Fruit fly (Drosophila melanogaster): Measurements from ENCODE around the gene TTLL5.
"Not testable (repeated sequence)": the region's sequence is repeated elsewhere in the genome, so short reads cannot be mapped to it uniquely, and the experiment has no call there.

Gene TTLL5

dm6 chr3R:25123262-25123661, 542 bp upstream of the TTLL5 start, which contains the start of gene vig2:
Gene vig2 (plus strand): TSS chr3R:25123373.
- not testable (repeated sequence) for TF ChIP-seq CG8478, psq, pan (optimal IDR thresholded peaks at IDR 0.05)

dm6 chr3R:25112466-25112939, 10.2 kb downstream of the TTLL5 start, which contains the start of gene Nepl16:
Gene Nepl16 (minus strand): TSS chr3R:25112516.
- TF ChIP-seq pan (optimal IDR thresholded peaks at IDR 0.05) (no peak), Dll (optimal IDR thresholded peaks at IDR 0.05) (no peak), usp (GFP tag; optimal IDR thresholded peaks at IDR 0.05) (no peak), CG8478 (optimal IDR thresholded peaks at IDR 0.05) (no peak), psq (optimal IDR thresholded peaks at IDR 0.05) (no peak), EcR (GFP tag; optimal IDR thresholded peaks at IDR 0.05) (no peak)

- no peak for TF ChIP-seq psq (optimal IDR thresholded peaks at IDR 0.05)
- TF ChIP-seq pan (optimal IDR thresholded peaks at IDR 0.05) = no peak
- no peak for TF ChIP-seq usp (GFP tag; optimal IDR thresholded peaks at IDR 0.05)
- TF ChIP-seq EcR (GFP tag; optimal IDR thresholded peaks at IDR 0.05) = no peak
- no peak for TF ChIP-seq Dll (optimal IDR thresholded peaks at IDR 0.05)
- TF ChIP-seq CG8478 (optimal IDR thresholded peaks at IDR 0.05) = no peak
Measured at dm6 chr3R:25108932-25109331, 13.8 kb downstream of the TTLL5 start, which contains the start of gene CG34027. Gene CG34027 (minus strand): TSS chr3R:25109032.

dm6 chr3R:25102253-25102652, 20.5 kb downstream of the TTLL5 start, which contains the start of gene CG45095:
Gene CG45095 (plus strand): TSS chr3R:25102553.
- TF ChIP-seq usp (GFP tag; optimal IDR thresholded peaks at IDR 0.05) (no peak), EcR (GFP tag; optimal IDR thresholded peaks at IDR 0.05) (no peak), psq (optimal IDR thresholded peaks at IDR 0.05) (no peak), CG8478 (optimal IDR thresholded peaks at IDR 0.05) (no peak), Dll (optimal IDR thresholded peaks at IDR 0.05) (no peak), pan (optimal IDR thresholded peaks at IDR 0.05) (no peak)

dm6 chr3R:25097486-25097885, 25.2 kb downstream of the TTLL5 start, which contains the start of the genes CG33095 and CG33096:
Gene CG33095 (plus strand): TSS chr3R:25097672.
Gene CG33096 (plus strand): TSS chr3R:25097672.
- TF ChIP-seq EcR (GFP tag; optimal IDR thresholded peaks at IDR 0.05) (peak in 1 of 2 experiments; percentile 2), Dll (optimal IDR thresholded peaks at IDR 0.05) (no peak)

dm6 chr3R:25094639-25095038, 28.1 kb downstream of the TTLL5 start, which contains the start of gene fd96Cb:
Gene fd96Cb (plus strand): TSS chr3R:25095012.
- TF ChIP-seq EcR (GFP tag; optimal IDR thresholded peaks at IDR 0.05) (no peak), CG8478 (optimal IDR thresholded peaks at IDR 0.05) (peak; percentile 38)

dm6 chr3R:25082348-25082747, 40.4 kb downstream of the TTLL5 start, which contains the start of gene fd96Ca:
Gene fd96Ca (plus strand): TSS chr3R:25082684.
- TF ChIP-seq Dll (optimal IDR thresholded peaks at IDR 0.05) (peak; percentile 82), psq (optimal IDR thresholded peaks at IDR 0.05) (no peak)

dm6 chr3R:25080446-25080845, 42.3 kb downstream of the TTLL5 start:
- TF ChIP-seq CG8478 (optimal IDR thresholded peaks at IDR 0.05) (peak; percentile 54), psq (optimal IDR thresholded peaks at IDR 0.05) (no peak)

dm6 chr3R:25078665-25079064, 44.1 kb downstream of the TTLL5 start:
- TF ChIP-seq Dll (optimal IDR thresholded peaks at IDR 0.05) = no peak

- TF ChIP-seq usp (GFP tag; optimal IDR thresholded peaks at IDR 0.05) = no peak
- no peak for TF ChIP-seq psq (optimal IDR thresholded peaks at IDR 0.05)
- TF ChIP-seq pan (optimal IDR thresholded peaks at IDR 0.05) = no peak
- no peak for TF ChIP-seq CG8478 (optimal IDR thresholded peaks at IDR 0.05)
- TF ChIP-seq EcR (GFP tag; optimal IDR thresholded peaks at IDR 0.05) = no peak
- no peak for TF ChIP-seq Dll (optimal IDR thresholded peaks at IDR 0.05)
Measured at dm6 chr3R:25077280-25077820, 45.4 kb downstream of the TTLL5 start.

- no peak for TF ChIP-seq EcR (GFP tag; optimal IDR thresholded peaks at IDR 0.05)
- TF ChIP-seq pan (optimal IDR thresholded peaks at IDR 0.05) = no peak
- TF ChIP-seq Dll (optimal IDR thresholded peaks at IDR 0.05) = no peak
- TF ChIP-seq CG8478 (optimal IDR thresholded peaks at IDR 0.05) = no peak
- TF ChIP-seq usp (GFP tag; optimal IDR thresholded peaks at IDR 0.05) = no peak
- TF ChIP-seq psq (optimal IDR thresholded peaks at IDR 0.05) = no peak
Measured at dm6 chr3R:25074558-25074964, 48.2 kb downstream of the TTLL5 start, which contains the start of the genes shams and CG11920. Gene shams (minus strand): TSS chr3R:25074607. Gene CG11920 (plus strand): TSS chr3R:25074877.

- no peak for TF ChIP-seq Dll (optimal IDR thresholded peaks at IDR 0.05)
- no peak for TF ChIP-seq EcR (GFP tag; optimal IDR thresholded peaks at IDR 0.05)
- no peak for TF ChIP-seq CG8478 (optimal IDR thresholded peaks at IDR 0.05)
- TF ChIP-seq pan (optimal IDR thresholded peaks at IDR 0.05) = no peak
- TF ChIP-seq psq (optimal IDR thresholded peaks at IDR 0.05) = no peak
- TF ChIP-seq usp (GFP tag; optimal IDR thresholded peaks at IDR 0.05) = no peak
Measured at dm6 chr3R:25070871-25071270, 51.8 kb downstream of the TTLL5 start, which contains the start of gene CG11836. Gene CG11836 (plus strand): TSS chr3R:25071126.

dm6 chr3R:25069569-25069968, 53.2 kb downstream of the TTLL5 start, which contains the start of the genes Stt3B and CG11839:
Gene Stt3B (minus strand): TSS chr3R:25069637.
Gene CG11839 (plus strand): TSS chr3R:25069927.
- TF ChIP-seq CG8478 (optimal IDR thresholded peaks at IDR 0.05) (no peak), pan (optimal IDR thresholded peaks at IDR 0.05) (no peak), usp (GFP tag; optimal IDR thresholded peaks at IDR 0.05) (no peak), Dll (optimal IDR thresholded peaks at IDR 0.05) (no peak), psq (optimal IDR thresholded peaks at IDR 0.05) (no peak), EcR (GFP tag; optimal IDR thresholded peaks at IDR 0.05) (no peak)
